Fruit fly (Drosophila melanogaster) whole organism, adult: ENCODE results near the gene Cftr.

Source experiments
- CG11617 ChIP-seq: fragments of 200-800 bp; sonication (Bioruptor generic); optimal IDR thresholded peaks from 2 replicates; lab custom pipeline; 2017; ENCODE audit warnings: mild to moderate bottlenecking, missing biosample characterization, missing genetic modification reagents, missing genetic modification characterization
- CG12768 ChIP-seq: fragments of 200-800 bp; sonication (Bioruptor generic); optimal IDR thresholded peaks from 2 replicates; lab custom pipeline; 2017; ENCODE audit warnings: missing biosample characterization, missing genetic modification characterization, mild to moderate bottlenecking, moderate library complexity, missing genetic modification reagents
- CG14711 ChIP-seq: fragments of 200-800 bp; sonication (Bioruptor generic); optimal IDR thresholded peaks from 2 replicates; lab custom pipeline; 2018; ENCODE audit warnings: missing biosample characterization, mild to moderate bottlenecking, missing genetic modification characterization, moderate library complexity
- CG1620 ChIP-seq: fragments of 200-800 bp; sonication (Bioruptor generic); optimal IDR thresholded peaks from 2 replicates; lab custom pipeline; 2016; ENCODE audit warnings: missing biosample characterization, missing genetic modification characterization
- CG33017 ChIP-seq: fragments of 200-800 bp; sonication (Bioruptor generic); optimal IDR thresholded peaks from 2 replicates; lab custom pipeline; 2018; ENCODE audit warnings: missing biosample characterization, mild to moderate bottlenecking, missing genetic modification characterization, moderate library complexity
- CG5204 ChIP-seq: fragments of 200-800 bp; sonication (Bioruptor generic); optimal IDR thresholded peaks from 2 replicates; lab custom pipeline; 2016; ENCODE audit warnings: missing biosample characterization, missing genetic modification characterization
- CG7045 ChIP-seq: fragments of 200-800 bp; sonication (Bioruptor generic); optimal IDR thresholded peaks from 2 replicates; lab custom pipeline; 2017; ENCODE audit warnings: missing biosample characterization, mild to moderate bottlenecking, missing genetic modification characterization
- CG7101 ChIP-seq: fragments of 200-800 bp; sonication (Bioruptor generic); optimal IDR thresholded peaks from 2 replicates; lab custom pipeline; 2018; ENCODE audit warnings: missing biosample characterization, mild to moderate bottlenecking, missing genetic modification characterization, moderate library complexity
- Clk ChIP-seq: fragments of 200-800 bp; sonication (Bioruptor generic); optimal IDR thresholded peaks from 2 replicates; lab custom pipeline; 2017; ENCODE audit warnings: missing biosample characterization, missing genetic modification characterization
- Crg-1 ChIP-seq: fragments of 200-800 bp; sonication (Bioruptor generic); optimal IDR thresholded peaks from 2 replicates; lab custom pipeline; 2016; ENCODE audit warnings: missing biosample characterization, missing genetic modification characterization
- Hr96 ChIP-seq: fragments of 200-800 bp; sonication (Bioruptor generic); optimal IDR thresholded peaks from 2 replicates; lab custom pipeline; 2016; ENCODE audit warnings: missing biosample characterization, missing genetic modification characterization
- Mnt ChIP-seq: fragments of 200-800 bp; sonication (Bioruptor generic); optimal IDR thresholded peaks from 2 replicates; lab custom pipeline; 2016; ENCODE audit warnings: missing biosample characterization, mild to moderate bottlenecking, missing genetic modification characterization
- bab1 ChIP-seq: fragments of 200-800 bp; sonication (Bioruptor generic); optimal IDR thresholded peaks from 3 replicates; lab custom pipeline; 2019; ENCODE audit warnings: missing biosample characterization, mild to moderate bottlenecking, missing genetic modification characterization, moderate library complexity
- cic ChIP-seq: fragments of 200-800 bp; sonication (Bioruptor generic); optimal IDR thresholded peaks from 2 replicates; lab custom pipeline; 2017; ENCODE audit warnings: missing biosample characterization, mild to moderate bottlenecking, missing genetic modification characterization, moderate library complexity
- cnc ChIP-seq, 2 experiments: fragments of >200 bp; optimal IDR thresholded peaks; 2 replicates each; lab custom pipeline; 2017
- kay ChIP-seq: fragments of 200-800 bp; sonication (Bioruptor generic); peaks from one replicate; lab custom pipeline; 2016; ENCODE audit warnings: missing biosample characterization, missing genetic modification characterization, borderline replicate concordance
- ovo ChIP-seq: fragments of 200-800 bp; sonication (Bioruptor generic); optimal IDR thresholded peaks from 2 replicates; lab custom pipeline; 2016; ENCODE audit warnings: missing biosample characterization, missing genetic modification characterization
- pad ChIP-seq: fragments of 200-800 bp; sonication (Bioruptor generic); optimal IDR thresholded peaks from 3 replicates; lab custom pipeline; 2017; ENCODE audit warnings: missing biosample characterization, missing genetic modification characterization, mild to moderate bottlenecking, moderate library complexity, missing genetic modification reagents
- tj ChIP-seq: fragments of 200-800 bp; sonication (Bioruptor generic); optimal IDR thresholded peaks from 3 replicates; lab custom pipeline; 2017; ENCODE audit warnings: missing biosample characterization, mild to moderate bottlenecking, missing genetic modification characterization, moderate library complexity
- toe ChIP-seq: fragments of 200-800 bp; sonication (Bioruptor generic); optimal IDR thresholded peaks from 2 replicates; lab custom pipeline; 2016; ENCODE audit warnings: missing biosample characterization, missing genetic modification characterization

Gene Cftr

DNA sequence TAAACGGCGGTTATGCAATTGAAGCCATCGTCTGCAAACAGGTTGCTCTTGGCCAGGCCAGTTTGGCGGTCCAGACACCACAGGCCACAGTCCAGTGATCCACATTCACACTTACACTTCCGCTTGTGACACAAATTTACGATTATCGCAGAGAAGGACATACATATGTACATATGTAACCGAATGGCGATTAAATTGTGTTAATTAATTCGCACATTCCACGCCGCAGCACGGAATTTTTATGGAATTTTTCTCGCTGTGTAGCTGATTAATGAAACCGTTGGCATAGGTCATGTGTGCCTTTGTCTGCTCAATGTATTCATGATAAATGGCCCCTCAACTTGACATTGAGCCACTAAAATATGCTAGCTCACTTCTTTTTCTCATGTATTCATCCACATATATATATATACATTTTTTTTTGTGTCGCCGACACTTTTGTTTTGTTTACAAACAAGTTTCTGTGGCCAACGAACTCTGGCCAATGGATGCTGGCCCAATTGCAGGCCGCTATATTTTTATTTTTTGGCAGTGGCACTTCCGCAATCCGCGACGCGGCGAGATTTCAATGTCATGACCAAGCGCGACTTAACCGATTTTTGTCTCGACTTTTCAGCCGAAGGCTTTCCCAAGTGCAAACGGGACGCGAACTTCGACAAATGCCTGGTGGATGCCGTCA lies 17.6 kb downstream of the Cftr start:
- TF ChIP-seq CG12768 (GFP tag; lab: Kevin White, UChicago) (no peak), ovo (GFP tag; lab: Kevin White, UChicago) (no peak), CG5204 (no peak), cic (no peak), Crg-1 (no peak), tj (GFP tag; lab: Kevin White, UChicago) (no peak), CG7101 (tag; lab: Kevin White, UChicago) (no peak), CG11617 (GFP tag; lab: Kevin White, UChicago) (no peak), CG1620 (GFP tag; lab: Kevin White, UChicago) (no peak), Hr96 (GFP tag; lab: Kevin White, UChicago) (no peak), pad (GFP tag; lab: Kevin White, UChicago) (no peak), cnc (optimal IDR thresholded peaks at IDR 0.05; lab: Kevin White, UChicago) (no peak), kay (no peak)

DNA sequence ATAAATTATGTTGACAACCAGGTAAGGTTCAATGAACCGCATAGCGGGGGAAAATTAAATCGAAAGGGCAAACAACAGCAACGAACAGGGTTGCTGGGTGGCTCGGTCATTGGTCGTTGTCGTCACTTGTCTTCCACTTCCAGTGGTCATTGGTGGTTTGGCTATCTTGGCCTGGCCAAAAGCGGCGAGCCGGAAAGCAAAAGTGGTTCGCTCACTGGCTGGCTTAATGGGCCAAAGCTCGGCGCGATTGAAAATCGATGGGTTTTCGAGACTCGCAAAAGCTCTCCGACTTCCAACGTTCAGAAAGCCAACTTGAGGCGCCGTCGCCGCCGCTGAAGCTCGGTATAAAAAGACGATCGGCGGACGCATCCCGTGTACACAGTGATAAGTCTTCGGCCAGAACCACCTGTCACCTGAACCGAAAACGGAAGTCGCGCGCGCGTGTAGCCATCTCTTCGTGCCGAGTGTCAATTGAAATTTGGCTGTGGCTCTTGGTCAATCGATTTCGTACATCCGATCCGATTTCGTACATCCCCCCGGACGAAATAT lies 19.2 kb downstream of the Cftr start, which contains the start of gene Jhbp12:
TSS of gene Jhbp12 (plus strand) at position 369 of the 549 bp plus-strand sequence.
- TF ChIP-seq bab1 (GFP tag; lab: Kevin White, UChicago) (no peak), Crg-1 (no peak), ovo (GFP tag; lab: Kevin White, UChicago) (no peak), CG14711 (tag; lab: Kevin White, UChicago) (no peak), Clk (no peak), kay (no peak), CG33017 (tag; lab: Kevin White, UChicago) (no peak), Mnt (no peak), tj (GFP tag; lab: Kevin White, UChicago) (no peak), cic (no peak), Hr96 (GFP tag; lab: Kevin White, UChicago) (no peak), CG7101 (tag; lab: Kevin White, UChicago) (no peak), CG11617 (GFP tag; lab: Kevin White, UChicago) (no peak), pad (GFP tag; lab: Kevin White, UChicago) (no peak), CG1620 (GFP tag; lab: Kevin White, UChicago) (no peak), CG12768 (GFP tag; lab: Kevin White, UChicago) (no peak)

DNA sequence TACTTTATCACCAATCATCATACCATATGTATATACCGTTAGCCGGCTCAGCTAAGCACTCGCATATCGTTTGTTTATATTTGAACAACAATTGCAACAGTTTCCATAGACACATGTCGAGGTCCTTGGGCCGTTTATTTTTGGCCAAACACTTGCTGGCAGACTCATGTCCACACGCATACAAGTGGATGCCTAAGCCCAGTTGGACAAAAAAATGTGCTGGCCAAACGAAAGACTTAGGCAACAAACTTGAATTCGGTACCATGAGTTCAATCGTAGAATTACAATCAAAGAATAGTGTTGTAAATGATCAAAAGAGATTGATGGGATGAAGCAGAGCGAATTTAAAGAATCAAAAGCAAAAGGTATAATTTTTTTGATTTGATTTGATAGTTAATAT lies 20.1 kb downstream of the Cftr start, which contains the start of gene CG13622:
TSS of gene CG13622 (minus strand) at position 101 of the 400 bp plus-strand sequence.
- TF ChIP-seq CG11617 (GFP tag; lab: Kevin White, UChicago) (no peak), CG1620 (GFP tag; lab: Kevin White, UChicago) (no peak), bab1 (GFP tag; lab: Kevin White, UChicago) (no peak), CG7101 (tag; lab: Kevin White, UChicago) (no peak), pad (GFP tag; lab: Kevin White, UChicago) (no peak), CG5204 (no peak), ovo (GFP tag; lab: Kevin White, UChicago) (no peak), toe (GFP tag; lab: Kevin White, UChicago) (no peak), cic (no peak), Hr96 (GFP tag; lab: Kevin White, UChicago) (no peak), CG33017 (tag; lab: Kevin White, UChicago) (no peak), CG7045 (GFP tag; lab: Kevin White, UChicago) (no peak), CG14711 (tag; lab: Kevin White, UChicago) (no peak), Crg-1 (no peak), Mnt (no peak), kay (no peak)

DNA sequence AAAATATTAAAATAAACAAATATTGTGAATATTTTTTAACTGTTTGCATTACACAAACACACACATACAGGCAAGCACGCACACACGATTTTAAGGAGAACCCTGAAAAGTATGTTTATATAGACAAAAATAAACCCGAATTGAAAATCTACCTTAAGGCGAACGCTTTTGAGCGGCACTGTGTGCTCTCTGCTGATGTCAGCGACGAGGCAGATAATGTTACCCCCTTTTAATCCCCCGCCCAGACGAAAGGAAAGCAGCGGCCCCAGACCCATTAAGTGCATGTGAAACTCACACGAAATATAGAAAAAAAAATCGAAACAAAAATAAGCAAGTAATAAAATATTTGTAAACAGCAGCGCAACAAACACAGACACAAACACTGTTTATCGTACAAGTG lies 22.4 kb downstream of the Cftr start:
- TF ChIP-seq CG33017 (tag; lab: Kevin White, UChicago) (no peak), kay (peak; percentile 20), cic (peak; percentile 54), tj (GFP tag; lab: Kevin White, UChicago) (peak; percentile 50)

DNA sequence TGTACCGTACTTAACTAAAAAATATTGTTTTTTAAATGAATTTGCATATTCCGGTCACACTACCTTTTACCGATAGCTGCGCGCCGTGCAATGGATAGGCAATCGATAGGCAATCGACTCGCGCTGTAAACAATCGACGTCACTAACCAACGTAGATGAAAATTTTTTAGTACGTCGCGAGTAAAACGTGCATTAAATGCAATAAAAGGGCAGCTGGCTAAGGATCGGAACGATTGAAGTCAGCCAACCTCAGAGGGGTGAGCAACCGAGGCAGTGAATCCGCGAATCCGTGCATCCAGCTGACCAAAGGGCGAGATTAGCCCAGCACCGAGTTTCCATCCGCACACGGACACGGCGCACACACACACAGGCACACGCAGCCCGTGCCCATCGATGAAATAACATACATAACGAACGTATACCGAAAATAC lies 25.5 kb downstream of the Cftr start, which contains the start of gene Pp1alpha-96A:
TSS of gene Pp1alpha-96A (plus strand) at position 121 of the 431 bp plus-strand sequence.
- TF ChIP-seq Hr96 (GFP tag; lab: Kevin White, UChicago) (peak; percentile 35), CG5204 (no peak), Mnt (peak; percentile 35), toe (GFP tag; lab: Kevin White, UChicago) (peak; percentile 10), CG11617 (GFP tag; lab: Kevin White, UChicago) (no peak), Crg-1 (no peak), cic (peak; percentile 60), CG1620 (GFP tag; lab: Kevin White, UChicago) (peak; percentile 17), kay (no peak), Clk (no peak), CG33017 (tag; lab: Kevin White, UChicago) (no peak), CG7045 (GFP tag; lab: Kevin White, UChicago) (no peak), cnc (optimal IDR thresholded peaks at IDR 0.05; lab: Kevin White, UChicago) (no peak), bab1 (GFP tag; lab: Kevin White, UChicago) (peak; percentile 46), ovo (GFP tag; lab: Kevin White, UChicago) (peak; percentile 19), pad (GFP tag; lab: Kevin White, UChicago) (no peak), tj (GFP tag; lab: Kevin White, UChicago) (no peak), CG12768 (GFP tag; lab: Kevin White, UChicago) (no peak), CG14711 (tag; lab: Kevin White, UChicago) (no peak), CG7101 (tag; lab: Kevin White, UChicago) (no peak)
